Worm (Caenorhabditis elegans): ENCODE measurements around the gene twnk-1.

ce11 chrX:5837035-5837434 lies 46.0 kb downstream of the twnk-1 start:
- TF ChIP-seq mes-4 (tag; optimal IDR thresholded peaks at IDR 0.05): no peak
- TF ChIP-seq tlf-1 (GFP tag; optimal IDR thresholded peaks at IDR 0.05): no peak
- no peak for TF ChIP-seq somi-1 (GFP tag; optimal IDR thresholded peaks at IDR 0.05)
- TF ChIP-seq ztf-28 (GFP tag; IDR thresholded peaks at IDR 0.05): no peak
- no peak for TF ChIP-seq dpff-1 (tag; optimal IDR thresholded peaks at IDR 0.05)
- TF ChIP-seq attf-3 (GFP tag; conservative IDR thresholded peaks at IDR 0.05): no peak

Data from whole organism, young adult.